Worm (Caenorhabditis elegans): ENCODE results near the gene bbs-5.

- TF ChIP-seq ama-1 (optimal IDR thresholded peaks at IDR 0.05) (no peak), R02D3.7 (tag; optimal IDR thresholded peaks at IDR 0.05) (no peak), unc-62 (GFP tag; optimal IDR thresholded peaks at IDR 0.05) (no peak), mdl-1 (tag; optimal IDR thresholded peaks at IDR 0.05) (no peak), snpc-4 (tag; optimal IDR thresholded peaks at IDR 0.05) (no peak), lin-11 (tag; optimal IDR thresholded peaks at IDR 0.05) (no peak), Y55F3AM.14 (GFP tag; optimal IDR thresholded peaks at IDR 0.05) (no peak), nhr-237 (tag; optimal IDR thresholded peaks at IDR 0.05) (no peak), mbf-1 (tag; optimal IDR thresholded peaks at IDR 0.05) (no peak), aly-2 (tag; optimal IDR thresholded peaks at IDR 0.05) (no peak), lin-39 (tag; optimal IDR thresholded peaks at IDR 0.05) (no peak), skn-1 (tag; optimal IDR thresholded peaks at IDR 0.05) (no peak), ZK546.5 (tag; optimal IDR thresholded peaks at IDR 0.05) (no peak)
These were observed 10.2 kb upstream of the bbs-5 start for ce11 chrIII:10271807-10272206.
